Fruit fly (Drosophila melanogaster): ENCODE results near the gene P5CS.
A peak's percentile ranks its signal among the peaks of the same experiment; 100 is the strongest.

The P5CS gene

dm6 chr3L:21971735-21972134 is at the start of gene P5CS:
TSS of gene P5CS (plus strand) at chr3L:21972002.
- TF ChIP-seq Hr83 (GFP tag; optimal IDR thresholded peaks at IDR 0.05; ENCODE audit: poor library complexity, severe bottlenecking) (peak; percentile 31), Jra (GFP tag; optimal IDR thresholded peaks at IDR 0.05) (no peak), pan (optimal IDR thresholded peaks at IDR 0.05) (no peak), CrebA (GFP tag; optimal IDR thresholded peaks at IDR 0.05; ENCODE audit: borderline replicate concordance) (peak; percentile 29), CG9705 (GFP tag; optimal IDR thresholded peaks at IDR 0.05) (no peak), Rel (GFP tag; optimal IDR thresholded peaks at IDR 0.05) (no peak), Rel (tag; optimal IDR thresholded peaks at IDR 0.05) (peak; percentile 82), HLH106 (tag; optimal IDR thresholded peaks at IDR 0.05) (no peak), ey (GFP tag; optimal IDR thresholded peaks at IDR 0.05) (no peak), Hnf4 (GFP tag; optimal IDR thresholded peaks at IDR 0.05) (no peak), sv (GFP tag; optimal IDR thresholded peaks at IDR 0.05) (no peak), h (GFP tag; optimal IDR thresholded peaks at IDR 0.05) (peak; percentile 16), CG32264 (GFP tag; optimal IDR thresholded peaks at IDR 0.05) (no peak), Dif (GFP tag; optimal IDR thresholded peaks at IDR 0.05; ENCODE audit: partially characterized antibody) (peak; percentile 3), dsf (GFP tag; optimal IDR thresholded peaks at IDR 0.05; ENCODE audit: borderline replicate concordance) (no peak), usp (GFP tag; optimal IDR thresholded peaks at IDR 0.05) (no peak), psq (GFP tag; optimal IDR thresholded peaks at IDR 0.05) (no peak), dmrt93B (GFP tag; optimal IDR thresholded peaks at IDR 0.05) (no peak), jim (GFP tag; optimal IDR thresholded peaks at IDR 0.05) (no peak), Vsx2 (GFP tag; optimal IDR thresholded peaks at IDR 0.05; ENCODE audit: partially characterized antibody) (peak; percentile 51)

DNA sequence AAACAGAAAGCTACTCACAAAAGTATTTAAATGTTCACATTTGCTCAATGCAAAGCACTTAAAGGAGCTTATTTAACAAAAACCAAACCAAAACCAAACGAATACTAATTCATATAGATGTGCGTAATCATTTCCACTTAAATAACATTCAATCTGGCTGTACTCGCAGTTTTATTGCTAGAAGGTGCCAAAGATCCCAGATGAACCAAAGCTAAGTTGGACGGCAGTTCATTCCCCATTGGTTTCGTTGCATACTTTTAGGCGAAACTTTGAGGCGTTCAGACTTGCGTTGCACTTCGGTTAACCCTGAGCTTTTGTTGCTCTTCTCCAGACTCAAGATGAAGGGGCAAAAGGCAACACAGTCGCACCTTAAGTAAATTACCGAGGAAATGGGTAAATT is 41.6 kb upstream of the P5CS start:
- TF ChIP-seq Myc (optimal IDR thresholded peaks at IDR 0.05) (peak; percentile 28), tai (GFP tag; optimal IDR thresholded peaks at IDR 0.05) (no peak), Rel (GFP tag; optimal IDR thresholded peaks at IDR 0.05) (no peak), Rel (tag; optimal IDR thresholded peaks at IDR 0.05) (peak; percentile 65), N (GFP tag; optimal IDR thresholded peaks at IDR 0.05) (peak; percentile 23)

- no peak for TF ChIP-seq usp (GFP tag; optimal IDR thresholded peaks at IDR 0.05)
- no peak for TF ChIP-seq psq (GFP tag; optimal IDR thresholded peaks at IDR 0.05)
- TF ChIP-seq Jra (GFP tag; optimal IDR thresholded peaks at IDR 0.05), result no peak
- peak; percentile 59 for TF ChIP-seq h (GFP tag; optimal IDR thresholded peaks at IDR 0.05)
- TF ChIP-seq Abd-B (GFP tag; optimal IDR thresholded peaks at IDR 0.05), result no peak
- TF ChIP-seq fru (GFP tag; optimal IDR thresholded peaks at IDR 0.05), result no peak
- no peak for TF ChIP-seq sv (GFP tag; optimal IDR thresholded peaks at IDR 0.05)
- no peak for TF ChIP-seq GATAd (GFP tag; optimal IDR thresholded peaks at IDR 0.05)
- TF ChIP-seq Mio (GFP tag; optimal IDR thresholded peaks at IDR 0.05), result no peak
- TF ChIP-seq OdsH (GFP tag; optimal IDR thresholded peaks at IDR 0.05), result no peak
- TF ChIP-seq tai (GFP tag; optimal IDR thresholded peaks at IDR 0.05), result no peak
- TF ChIP-seq dmrt93B (GFP tag; optimal IDR thresholded peaks at IDR 0.05), result no peak
- TF ChIP-seq Hnf4 (GFP tag; optimal IDR thresholded peaks at IDR 0.05), result peak; percentile 53
- no peak for TF ChIP-seq Rel (GFP tag; optimal IDR thresholded peaks at IDR 0.05)
- peak; percentile 97 for TF ChIP-seq Rel (tag; optimal IDR thresholded peaks at IDR 0.05)
- TF ChIP-seq br (GFP tag; optimal IDR thresholded peaks at IDR 0.05), result peak; percentile 30
- TF ChIP-seq foxo (GFP tag; optimal IDR thresholded peaks at IDR 0.05), result no peak
- no peak for TF ChIP-seq dl (GFP tag; optimal IDR thresholded peaks at IDR 0.05; ENCODE audit: insufficient read depth in 1 of 2, partially characterized antibody in 2 of 2)
- TF ChIP-seq woc (GFP tag; optimal IDR thresholded peaks at IDR 0.05), result no peak
- no peak for TF ChIP-seq jim (GFP tag; optimal IDR thresholded peaks at IDR 0.05)
- TF ChIP-seq CG32264 (GFP tag; optimal IDR thresholded peaks at IDR 0.05), result no peak
- no peak for TF ChIP-seq CrebA (GFP tag; optimal IDR thresholded peaks at IDR 0.05; ENCODE audit: borderline replicate concordance)
- no peak for TF ChIP-seq Dfd (GFP tag; optimal IDR thresholded peaks at IDR 0.05)
- TF ChIP-seq Sp1 (GFP tag; optimal IDR thresholded peaks at IDR 0.05), result no peak
- peak; percentile 33 for TF ChIP-seq Hr83 (GFP tag; optimal IDR thresholded peaks at IDR 0.05; ENCODE audit: poor library complexity, severe bottlenecking)
- TF ChIP-seq pan (optimal IDR thresholded peaks at IDR 0.05), result no peak
- no peak for TF ChIP-seq Dif (GFP tag; optimal IDR thresholded peaks at IDR 0.05; ENCODE audit: partially characterized antibody)
- no peak for TF ChIP-seq lola (GFP tag; optimal IDR thresholded peaks at IDR 0.05)
- peak; percentile 5 for TF ChIP-seq rgr (GFP tag; optimal IDR thresholded peaks at IDR 0.05)
- no peak for TF ChIP-seq Myc (optimal IDR thresholded peaks at IDR 0.05)
- no peak for TF ChIP-seq dsf (GFP tag; optimal IDR thresholded peaks at IDR 0.05; ENCODE audit: borderline replicate concordance)
- TF ChIP-seq ey (GFP tag; optimal IDR thresholded peaks at IDR 0.05), result no peak
- TF ChIP-seq Vsx2 (GFP tag; optimal IDR thresholded peaks at IDR 0.05; ENCODE audit: partially characterized antibody), result no peak
- no peak for TF ChIP-seq CG9705 (GFP tag; optimal IDR thresholded peaks at IDR 0.05)
Observed at dm6 chr3L:21934462-21934861, 37.3 kb upstream of the P5CS start, which contains the start of gene SLC22A. TSS of gene SLC22A (plus strand) at chr3L:21934704.
